Worm (Caenorhabditis elegans) whole organism, L4/young adult: ENCODE data around the gene ccm-2.

Source experiments
- W03F9.2 ChIP-seq: fragments of 150-350 bp; optimal IDR thresholded peaks from 2 replicates; lab custom pipeline; 2014; ENCODE audit warnings: missing biosample characterization, missing genetic modification characterization
- dao-5 ChIP-seq: sonication (generic microtip); optimal IDR thresholded peaks from 2 replicates; lab custom pipeline; 2016; ENCODE audit warnings: missing genotype, missing genetic modification characterization, moderate library complexity, missing compliant biosample characterization
- him-1 ChIP-seq: sonication (generic microtip); optimal IDR thresholded peaks from 2 replicates; lab custom pipeline; 2016; ENCODE audit warnings: missing genotype, missing genetic modification reagents, missing genetic modification characterization, missing compliant biosample characterization

- TF ChIP-seq W03F9.2 = no peak
- no peak for TF ChIP-seq him-1 (tag; lab: Kevin White, UChicago)
- TF ChIP-seq dao-5 = no peak
Observed at ce11 chrIV:1846451-1846850, 12.0 kb downstream of the ccm-2 start.
